Worm (Caenorhabditis elegans): ENCODE measurements around the gene dpy-21.

Gene dpy-21

DNA sequence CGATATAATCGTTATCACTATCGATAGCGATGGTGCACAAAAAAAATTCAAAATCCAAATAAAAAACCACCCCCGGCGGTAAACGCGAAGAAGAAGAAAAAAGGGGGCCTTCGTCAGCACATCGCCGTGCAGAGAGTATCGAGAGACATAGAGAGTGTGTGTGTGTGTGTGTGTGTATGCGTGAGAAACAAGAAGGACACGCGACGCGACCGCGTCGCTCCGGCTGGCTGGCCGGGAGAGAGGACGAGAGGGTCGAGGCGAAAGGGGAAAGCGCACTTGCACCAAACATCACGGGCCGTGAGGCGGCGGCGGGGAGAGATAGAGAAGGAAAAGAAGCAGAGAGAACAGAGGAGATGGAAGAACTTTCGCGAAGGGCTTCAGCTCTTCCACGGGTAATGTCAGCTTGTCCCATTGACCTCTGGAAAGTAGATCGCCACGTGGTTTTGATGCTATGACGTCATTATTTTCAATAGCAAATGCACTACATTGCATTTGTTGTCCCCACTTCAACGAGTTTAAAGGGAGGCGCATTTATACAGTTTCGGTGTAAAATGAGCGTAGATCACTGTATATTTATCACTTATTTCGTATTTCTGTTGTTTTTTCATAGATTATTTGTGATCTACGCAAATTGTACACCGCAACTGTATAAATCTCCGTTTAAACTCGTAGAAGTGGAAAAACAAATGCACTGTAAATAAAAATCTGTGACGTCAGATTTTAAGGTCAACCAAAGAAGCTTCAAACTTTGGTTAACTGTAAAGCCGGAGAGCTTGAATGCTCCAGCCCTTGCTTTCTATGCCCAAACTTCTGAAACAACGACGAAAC lies 2.4 kb upstream of the dpy-21 start, which contains the start of gene Y59A8B.24 (continued):
- TF ChIP-seq vab-15 (tag; optimal IDR thresholded peaks at IDR 0.05) (peak; percentile 32), C16A3.4 (tag; optimal IDR thresholded peaks at IDR 0.05) (peak; percentile 94), ces-1 (GFP tag; optimal IDR thresholded peaks at IDR 0.05) (no peak), pax-3 (tag; optimal IDR thresholded peaks at IDR 0.05) (peak; percentile 94), dsc-1 (tag; optimal IDR thresholded peaks at IDR 0.05) (peak; percentile 86), unc-98 (GFP tag; IDR thresholded peaks at IDR 0.05) (peak; percentile 94), egl-27 (tag; optimal IDR thresholded peaks at IDR 0.05) (peak; percentile 2 to 41), lin-39 (tag; optimal IDR thresholded peaks at IDR 0.05) (no peak), ztf-11 (tag; optimal IDR thresholded peaks at IDR 0.05) (peak in 1 of 2 experiments; percentile 92), nhr-71 (tag; optimal IDR thresholded peaks at IDR 0.05) (peak; percentile 98), hlh-4 (tag; optimal IDR thresholded peaks at IDR 0.05) (no peak), hpl-2 (GFP tag; optimal IDR thresholded peaks at IDR 0.05) (peak; percentile 51), ceh-82 (tag; optimal IDR thresholded peaks at IDR 0.05) (peak; percentile 78 to 98 (median 94)), aha-1 (tag; optimal IDR thresholded peaks at IDR 0.05) (peak; percentile 80), mep-1 (tag; optimal IDR thresholded peaks at IDR 0.05) (peak; percentile 86), dpl-1 (GFP tag; optimal IDR thresholded peaks at IDR 0.05) (peak; percentile 73 to 80 (median 76)), elt-3 (tag; optimal IDR thresholded peaks at IDR 0.05) (peak in 2 of 6 experiments; percentile 61 to 68), unc-86 (tag; optimal IDR thresholded peaks at IDR 0.05) (peak; percentile 96), nhr-11 (tag; optimal IDR thresholded peaks at IDR 0.05) (peak; percentile 48), zag-1 (tag; optimal IDR thresholded peaks at IDR 0.05) (peak; percentile 66), unc-62 (GFP tag; optimal IDR thresholded peaks at IDR 0.05) (no peak), nhr-90 (tag; optimal IDR thresholded peaks at IDR 0.05; ENCODE audit: poor library complexity) (peak; percentile 89), skn-1 (tag; optimal IDR thresholded peaks at IDR 0.05) (peak; percentile 95), isw-1 (GFP tag; IDR thresholded peaks at IDR 0.05) (peak; percentile 93), fkh-4 (tag; optimal IDR thresholded peaks at IDR 0.05; ENCODE audit: borderline replicate concordance) (peak; percentile 79), zip-4 (GFP tag; optimal IDR thresholded peaks at IDR 0.05) (peak; percentile 72), lsy-2 (tag; optimal IDR thresholded peaks at IDR 0.05) (peak; percentile 87 to 94), ceh-63 (GFP tag; optimal IDR thresholded peaks at IDR 0.05) (no peak), pqm-1 (tag; optimal IDR thresholded peaks at IDR 0.05) (no peak), ceh-90 (tag; optimal IDR thresholded peaks at IDR 0.05) (peak; percentile 83), lir-3 (tag; optimal IDR thresholded peaks at IDR 0.05; ENCODE audit: poor library complexity) (peak; percentile 93), jun-1 (tag; optimal IDR thresholded peaks at IDR 0.05) (peak; percentile 93), hlh-17 (GFP tag; optimal IDR thresholded peaks at IDR 0.05; ENCODE audit: borderline replicate concordance) (no peak)

ce11 chrV:17948036-17948691 lies 829 bp downstream of the dpy-21 start:
- TF ChIP-seq efl-3 (GFP tag; optimal IDR thresholded peaks at IDR 0.05) (no peak), efl-1 (optimal IDR thresholded peaks at IDR 0.05) (no peak), efl-1 (GFP tag; optimal IDR thresholded peaks at IDR 0.05 in 1 of 2) (peak in 1 of 2 experiments; percentile 64)

DNA sequence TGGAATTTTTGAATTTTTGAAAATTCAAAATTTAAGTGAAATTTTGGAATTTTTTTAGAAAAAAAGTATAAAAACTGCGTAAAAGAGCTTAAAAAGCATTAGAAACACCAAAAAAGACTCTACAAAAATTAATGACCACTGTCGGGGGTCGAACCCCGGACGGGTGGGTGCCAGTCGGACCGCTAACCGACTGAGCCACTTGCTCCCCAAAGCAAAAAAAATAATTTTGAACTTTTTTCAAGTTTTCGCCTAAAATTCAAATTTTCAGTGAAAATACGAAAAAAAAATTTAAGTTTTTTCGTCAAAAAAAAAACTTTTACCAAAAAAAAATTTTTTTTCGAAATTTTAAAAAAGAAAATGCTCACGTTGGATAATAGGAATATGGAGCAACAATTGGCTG lies 1.7 kb downstream of the dpy-21 start:
- no peak for TF ChIP-seq efl-1 (optimal IDR thresholded peaks at IDR 0.05)
- TF ChIP-seq efl-1 (GFP tag; optimal IDR thresholded peaks at IDR 0.05 in 1 of 2), result peak in 1 of 2 experiments; percentile 57
- no peak for TF ChIP-seq jun-1 (tag; optimal IDR thresholded peaks at IDR 0.05)
